Fruit fly (Drosophila melanogaster) whole organism, embryonic: ENCODE data around the gene CG9498.

Experiments used
- Atf6 ChIP-seq: fragments of 200-800 bp; sonication (Bioruptor generic); IDR thresholded peaks from 2 replicates; pipeline ENCODE4 v1.3.6; 2022; ENCODE audit warnings: missing biosample characterization, missing genetic modification characterization
- BEAF-32 ChIP-seq: fragments of 200-800 bp; sonication (Bioruptor generic); optimal IDR thresholded peaks from 3 replicates; lab custom pipeline; 2017; ENCODE audit warnings: missing biosample characterization, missing genetic modification characterization, mild to moderate bottlenecking, moderate library complexity, missing genetic modification reagents
- CG11456 ChIP-seq: fragments of 200-800 bp; sonication (Bioruptor generic); IDR thresholded peaks from 3 replicates; pipeline ENCODE4 v1.3.6; 2022; ENCODE audit warnings: missing biosample characterization, missing genetic modification characterization
- CG12071 ChIP-seq: fragments of 200-800 bp; sonication (Bioruptor generic); optimal IDR thresholded peaks from 3 replicates; lab custom pipeline; 2018; ENCODE audit warnings: missing biosample characterization, mild to moderate bottlenecking, missing genetic modification characterization
- CG13123 ChIP-seq: fragments of 200-800 bp; sonication (Bioruptor generic); optimal IDR thresholded peaks from 2 replicates; lab custom pipeline; 2016; ENCODE audit warnings: missing biosample characterization, missing genetic modification characterization
- CG14860 ChIP-seq: fragments of 200-800 bp; sonication (Bioruptor generic); IDR thresholded peaks from 3 replicates; pipeline ENCODE4 v1.3.6; 2022; ENCODE audit warnings: missing biosample characterization, missing genetic modification characterization; ENCODE audit not compliant: partially characterized antibody
- CG14965 ChIP-seq: fragments of 200-800 bp; sonication (Bioruptor generic); optimal IDR thresholded peaks from 2 replicates; lab custom pipeline; 2016; ENCODE audit warnings: missing biosample characterization, missing genetic modification characterization, borderline replicate concordance
- CG1602 ChIP-seq: fragments of 200-800 bp; sonication (Bioruptor generic); optimal IDR thresholded peaks from 3 replicates; lab custom pipeline; 2016; ENCODE audit warnings: missing biosample characterization, missing genetic modification characterization
- CG18011 ChIP-seq: fragments of 200-800 bp; sonication (Bioruptor generic); optimal IDR thresholded peaks from 2 replicates; lab custom pipeline; 2017; ENCODE audit warnings: missing biosample characterization, missing genetic modification characterization, mild to moderate bottlenecking, moderate library complexity, missing genotype
- CG18476 ChIP-seq: fragments of 200-800 bp; sonication (Bioruptor generic); optimal IDR thresholded peaks from 2 replicates; lab custom pipeline; 2016; ENCODE audit warnings: missing biosample characterization, mild to moderate bottlenecking, missing genetic modification characterization
- CG30020 ChIP-seq: fragments of 200-800 bp; optimal IDR thresholded peaks from 2 replicates; lab custom pipeline; 2019; ENCODE audit warnings: missing biosample characterization, mild to moderate bottlenecking, missing genetic modification characterization, moderate library complexity
- CG4820 ChIP-seq: fragments of 200-800 bp; sonication (Bioruptor generic); optimal IDR thresholded peaks from 3 replicates; lab custom pipeline; 2016; ENCODE audit warnings: missing biosample characterization, missing genetic modification characterization
- CG6689 ChIP-seq: fragments of 200-800 bp; sonication (Bioruptor generic); IDR thresholded peaks from 2 replicates; pipeline ENCODE4 v1.3.6; 2022; ENCODE audit warnings: missing biosample characterization, missing genetic modification characterization
- CG6765 ChIP-seq: fragments of 200-800 bp; sonication (Bioruptor generic); optimal IDR thresholded peaks from 3 replicates; lab custom pipeline; 2017; ENCODE audit warnings: missing biosample characterization, mild to moderate bottlenecking, missing genetic modification characterization
- CG6854 ChIP-seq: fragments of 200-800 bp; sonication (Bioruptor generic); optimal IDR thresholded peaks from 3 replicates; lab custom pipeline; 2017; ENCODE audit warnings: missing biosample characterization, mild to moderate bottlenecking, missing genetic modification characterization
- CG9817 ChIP-seq: fragments of 200-800 bp; sonication (Bioruptor generic); optimal IDR thresholded peaks from 2 replicates; lab custom pipeline; 2018; ENCODE audit warnings: missing biosample characterization, mild to moderate bottlenecking, missing genetic modification characterization, moderate library complexity
- CG9876 ChIP-seq: fragments of 200-800 bp; sonication (Bioruptor generic); optimal IDR thresholded peaks from 2 replicates; lab custom pipeline; 2016; ENCODE audit warnings: missing biosample characterization, missing genetic modification characterization
- CrebB ChIP-seq: fragments of 200-800 bp; sonication (Bioruptor generic); optimal IDR thresholded peaks from 3 replicates; lab custom pipeline; 2018; ENCODE audit warnings: missing biosample characterization, mild to moderate bottlenecking, missing genetic modification characterization
- D19B ChIP-seq: fragments of 200-800 bp; sonication (Bioruptor generic); optimal IDR thresholded peaks from 2 replicates; lab custom pipeline; 2017; ENCODE audit warnings: missing biosample characterization, mild to moderate bottlenecking, missing genetic modification characterization
- Dbx ChIP-seq: fragments of 200-800 bp; sonication (Bioruptor generic); IDR thresholded peaks from 3 replicates; pipeline ENCODE4 v1.3.6; 2022; ENCODE audit warnings: missing biosample characterization, missing genetic modification characterization
- E2f2 ChIP-seq: fragments of 200-800 bp; sonication (Bioruptor generic); IDR thresholded peaks from 2 replicates; pipeline ENCODE4 v1.3.6; 2022; ENCODE audit warnings: missing biosample characterization, missing genetic modification characterization
- Fer2 ChIP-seq: fragments of 200-800 bp; sonication (Bioruptor generic); optimal IDR thresholded peaks from 2 replicates; lab custom pipeline; 2018; ENCODE audit warnings: missing biosample characterization, mild to moderate bottlenecking, missing genetic modification characterization, moderate library complexity
- HLH4C ChIP-seq: fragments of 200-800 bp; sonication (Bioruptor generic); IDR thresholded peaks from 3 replicates; pipeline ENCODE4 v1.3.6; 2022; ENCODE audit warnings: missing biosample characterization, missing genetic modification characterization; ENCODE audit not compliant: partially characterized antibody
- Hmx ChIP-seq: fragments of 200-800 bp; sonication (Bioruptor generic); optimal IDR thresholded peaks from 2 replicates; lab custom pipeline; 2016; ENCODE audit warnings: missing biosample characterization, missing genetic modification characterization
- Hr78 ChIP-seq, 2 experiments: fragments of 200-800 bp in 1 of 2; fragments of >200 bp in 1 of 2; sonication (Bioruptor generic) in 1 of 2; optimal IDR thresholded peaks; 2 replicates each; lab custom pipeline; 2017 to 2019; ENCODE audit warnings: missing biosample characterization in 2 of 2, missing genetic modification characterization in 2 of 2, mild to moderate bottlenecking in 1 of 2, moderate library complexity in 1 of 2
- Ptx1 ChIP-seq: fragments of 200-800 bp; sonication (Bioruptor generic); IDR thresholded peaks from 2 replicates; pipeline ENCODE4 v1.3.6; 2022; ENCODE audit warnings: missing biosample characterization, missing genetic modification characterization
- Six4 ChIP-seq: fragments of 200-800 bp; sonication (Bioruptor generic); optimal IDR thresholded peaks from 2 replicates; lab custom pipeline; 2016; ENCODE audit warnings: missing biosample characterization, missing genetic modification characterization
- Spps ChIP-seq: fragments of 200-800 bp; sonication (Bioruptor generic); optimal IDR thresholded peaks from 2 replicates; lab custom pipeline; 2018; ENCODE audit warnings: missing biosample characterization, mild to moderate bottlenecking, missing genetic modification characterization
- ac ChIP-seq: fragments of 200-800 bp; sonication (Bioruptor generic); optimal IDR thresholded peaks from 3 replicates; lab custom pipeline; 2017; ENCODE audit warnings: missing biosample characterization, mild to moderate bottlenecking, missing genetic modification characterization
- bowl ChIP-seq: fragments of 200-800 bp; sonication (Bioruptor generic); IDR thresholded peaks from 2 replicates; pipeline ENCODE4 v1.3.6; 2022; ENCODE audit warnings: missing biosample characterization, missing genetic modification characterization
- cg ChIP-seq: fragments of 200-800 bp; sonication (Bioruptor generic); optimal IDR thresholded peaks from 3 replicates; lab custom pipeline; 2019; ENCODE audit warnings: missing biosample characterization, mild to moderate bottlenecking, missing genetic modification characterization, moderate library complexity
- chm ChIP-seq: fragments of 200-800 bp; sonication (Bioruptor generic); IDR thresholded peaks from 2 replicates; pipeline ENCODE4 v1.3.6; 2022; ENCODE audit warnings: missing biosample characterization, missing genetic modification characterization
- dpn ChIP-seq, 2 experiments: fragments of 200-800 bp; sonication (Bioruptor generic); optimal IDR thresholded peaks; 3 replicates each; lab custom pipeline; 2016; ENCODE audit warnings: missing biosample characterization in 2 of 2, missing genetic modification characterization in 2 of 2
- jing ChIP-seq: fragments of 200-800 bp; sonication (Bioruptor generic); optimal IDR thresholded peaks from 2 replicates; lab custom pipeline; 2018; ENCODE audit warnings: missing biosample characterization, mild to moderate bottlenecking, missing genetic modification characterization
- kay ChIP-seq: fragments of 200-800 bp; sonication (Bioruptor generic); optimal IDR thresholded peaks from 2 replicates; lab custom pipeline; 2016; ENCODE audit warnings: missing biosample characterization, missing genetic modification characterization
- ken ChIP-seq: fragments of 200-800 bp; sonication (Bioruptor generic); IDR thresholded peaks from 3 replicates; pipeline ENCODE4 v1.3.6; 2022; ENCODE audit warnings: missing biosample characterization, missing genetic modification characterization
- lilli ChIP-seq: fragments of 200-800 bp; sonication (Bioruptor generic); optimal IDR thresholded peaks from 3 replicates; lab custom pipeline; 2016; ENCODE audit warnings: missing biosample characterization, missing genetic modification characterization
- maf-S ChIP-seq: fragments of 200-800 bp; sonication (Bioruptor generic); optimal IDR thresholded peaks from 2 replicates; lab custom pipeline; 2016; ENCODE audit warnings: missing biosample characterization, missing genetic modification characterization
- org-1 ChIP-seq: fragments of 200-800 bp; sonication (Bioruptor generic); optimal IDR thresholded peaks from 2 replicates; lab custom pipeline; 2017; ENCODE audit warnings: missing biosample characterization, missing genetic modification characterization
- otp ChIP-seq: fragments of 200-800 bp; sonication (Bioruptor generic); IDR thresholded peaks from 3 replicates; pipeline ENCODE4, ENCODE4 v1.3.6; 2022; ENCODE audit warnings: missing biosample characterization, missing genetic modification characterization
- scrt ChIP-seq: fragments of 200-800 bp; sonication (Bioruptor generic); optimal IDR thresholded peaks from 2 replicates; lab custom pipeline; 2018; ENCODE audit warnings: missing biosample characterization, mild to moderate bottlenecking, missing genetic modification characterization, moderate library complexity
- sima ChIP-seq: fragments of 200-800 bp; sonication (Bioruptor generic); optimal IDR thresholded peaks from 2 replicates; lab custom pipeline; 2016; ENCODE audit warnings: missing biosample characterization, missing genetic modification characterization
- sqz ChIP-seq: fragments of 200-800 bp; sonication (Bioruptor generic); optimal IDR thresholded peaks from 3 replicates; lab custom pipeline; 2018; ENCODE audit warnings: missing biosample characterization, mild to moderate bottlenecking, missing genetic modification characterization
- tin ChIP-seq: fragments of 200-800 bp; sonication (Bioruptor generic); optimal IDR thresholded peaks from 3 replicates; lab custom pipeline; 2016; ENCODE audit warnings: missing biosample characterization, missing genetic modification characterization
- tll ChIP-seq, 2 experiments: fragments of 200-800 bp in 1 of 2; fragments of >200 bp in 1 of 2; sonication (Bioruptor generic) in 1 of 2; optimal IDR thresholded peaks; 2 replicates each; lab custom pipeline; 2017 to 2019; ENCODE audit warnings: missing biosample characterization in 2 of 2, missing genetic modification characterization in 2 of 2, mild to moderate bottlenecking in 1 of 2, moderate library complexity in 1 of 2
- toy ChIP-seq: fragments of 200-800 bp; sonication (Bioruptor generic); IDR thresholded peaks from 2 replicates; pipeline ENCODE4 v1.3.6; 2022; ENCODE audit warnings: missing biosample characterization, missing genetic modification characterization
- vnd ChIP-seq: fragments of 200-800 bp; sonication (Bioruptor generic); IDR thresholded peaks from 3 replicates; pipeline ENCODE4 v1.3.6; 2022; ENCODE audit warnings: missing biosample characterization, missing genetic modification characterization; ENCODE audit not compliant: partially characterized antibody
- vvl ChIP-seq: fragments of 200-800 bp; sonication (Bioruptor generic); IDR thresholded peaks from 2 replicates; pipeline ENCODE4 v1.3.6; 2022; ENCODE audit warnings: missing biosample characterization, missing genetic modification characterization

CG9498 gene

DNA sequence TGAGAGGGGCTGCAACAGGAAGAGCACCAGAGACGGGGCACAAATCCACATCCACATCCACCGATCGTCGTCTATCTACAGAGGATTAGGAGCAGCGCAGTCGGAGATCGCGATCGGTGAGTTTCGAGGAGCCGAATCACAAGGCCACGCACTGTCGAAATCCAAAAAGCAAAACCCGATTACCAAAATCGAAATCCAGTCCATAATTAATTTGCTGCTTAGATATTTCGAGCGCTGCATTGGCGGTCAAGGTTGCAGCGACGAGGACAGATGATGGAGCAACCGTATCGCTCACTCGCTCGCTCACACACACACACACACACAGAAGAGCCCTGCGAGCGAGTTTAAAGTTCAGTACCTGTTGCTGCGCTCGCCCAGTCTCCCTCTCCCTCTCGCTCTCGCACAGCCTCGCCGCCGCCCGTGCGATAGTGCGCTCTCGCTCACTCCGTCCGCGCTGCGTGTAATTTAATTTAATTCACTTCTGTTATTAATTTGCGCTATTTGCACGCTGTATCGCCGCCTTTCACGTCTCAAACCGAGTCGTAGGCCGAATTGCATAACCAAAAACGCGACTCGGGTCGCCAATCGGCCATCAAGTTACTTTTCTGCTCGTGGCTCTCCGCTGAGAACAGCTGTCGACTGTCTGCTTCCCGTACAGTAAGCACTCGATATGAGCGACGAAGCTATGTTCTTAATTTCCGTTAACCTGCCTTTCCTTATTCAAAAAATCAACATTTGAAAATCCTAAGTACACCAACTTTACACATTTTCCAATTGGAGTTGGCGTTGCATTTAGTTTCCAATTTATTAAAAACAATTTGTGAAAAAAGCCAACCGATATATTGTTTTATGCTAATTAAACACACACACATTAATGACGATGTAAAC lies 11.6 kb downstream of the CG9498 start (continued):
- TF ChIP-seq dpn (GFP tag; optimal IDR thresholded peaks at IDR 0.05; lab: Kevin White, UChicago) (peak; percentile 9 to 52), Hmx (peak; percentile 12), bowl (GFP tag; lab: Robert Waterston, UW) (no peak), E2f2 (GFP tag; lab: Robert Waterston, UW) (no peak), maf-S (GFP tag; lab: Kevin White, UChicago) (no peak), Fer2 (tag; lab: Kevin White, UChicago) (no peak), CG14965 (GFP tag; lab: Kevin White, UChicago) (no peak), Atf6 (GFP tag; lab: Robert Waterston, UW) (peak; percentile 30; the same call in 1 of the 2 replicates), CG11456 (GFP tag; lab: Robert Waterston, UW) (peak; percentile 34; the same call in 1 of the 3 replicates), otp (GFP tag; lab: Robert Waterston, UW) (no peak), lilli (GFP tag; lab: Kevin White, UChicago) (peak; percentile 46), Six4 (GFP tag; lab: Kevin White, UChicago) (peak; percentile 23), CG14860 (GFP tag; lab: Robert Waterston, UW) (no peak), ken (GFP tag; lab: Robert Waterston, UW) (no peak), org-1 (peak; percentile 43), CG18476 (GFP tag; lab: Kevin White, UChicago) (peak; percentile 25), vvl (GFP tag; lab: Robert Waterston, UW) (peak; percentile 40), Hr78 (GFP tag; optimal IDR thresholded peaks at IDR 0.05; lab: Kevin White, UChicago) (peak in 1 of 2 experiments; percentile 100), CG4820 (peak; percentile 12), CrebB (tag; lab: Kevin White, UChicago) (no peak), CG6854 (no peak), toy (no peak), CG13123 (no peak), Dbx (GFP tag; lab: Robert Waterston, UW) (peak; percentile 51; the same call in 2 of the 3 replicates), tin (GFP tag; lab: Kevin White, UChicago) (peak; percentile 46), D19B (GFP tag; lab: Kevin White, UChicago) (no peak), CG6689 (peak; percentile 43; the same call in 1 of the 2 replicates), chm (GFP tag; lab: Robert Waterston, UW) (peak; percentile 19; the same call in 1 of the 2 replicates), CG18011 (GFP tag; lab: Kevin White, UChicago) (peak; percentile 38), HLH4C (GFP tag; lab: Robert Waterston, UW) (no peak), CG9817 (tag; lab: Kevin White, UChicago) (peak; percentile 40), cg (GFP tag; lab: Kevin White, UChicago) (peak; percentile 90), CG1602 (no peak), CG30020 (tag; lab: Kevin White, UChicago) (no peak), BEAF-32 (GFP tag; lab: Kevin White, UChicago) (no peak), CG6765 (GFP tag; lab: Kevin White, UChicago) (no peak), CG9876 (GFP tag; lab: Kevin White, UChicago) (no peak), ac (GFP tag; lab: Kevin White, UChicago) (no peak), jing (GFP tag; lab: Kevin White, UChicago) (no peak), kay (no peak), vnd (no peak), Spps (tag; lab: Kevin White, UChicago) (peak; percentile 21), scrt (peak; percentile 79), Ptx1 (GFP tag; lab: Robert Waterston, UW) (peak; percentile 51), sima (GFP tag; lab: Kevin White, UChicago) (no peak), tll (GFP tag; optimal IDR thresholded peaks at IDR 0.05; lab: Kevin White, UChicago) (peak in 1 of 2 experiments; percentile 14), sqz (GFP tag; lab: Kevin White, UChicago) (no peak), CG12071 (GFP tag; lab: Kevin White, UChicago) (peak; percentile 6)
